Worm (Caenorhabditis elegans) whole organism, L3 larva: ENCODE results near the gene srz-95.
A peak's percentile ranks its signal among the peaks of the same experiment; 100 is the strongest.

Source experiments
- R02D3.7 ChIP-seq: fragments of 150-350 bp; optimal IDR thresholded peaks from 2 replicates; lab custom pipeline; 2014; ENCODE audit warnings: missing biosample characterization, missing genetic modification characterization
- ZK546.5 ChIP-seq: sonication (generic microtip); optimal IDR thresholded peaks from 2 replicates; lab custom pipeline; 2017; ENCODE audit warnings: missing biosample characterization, missing genetic modification characterization
- aly-2 ChIP-seq: fragments of 150-350 bp; optimal IDR thresholded peaks from 2 replicates; lab custom pipeline; 2014; ENCODE audit warnings: missing biosample characterization, missing genetic modification characterization
- ama-1 ChIP-seq: fragments of 150-350 bp; optimal IDR thresholded peaks from 2 replicates; lab custom pipeline; 2018
- ceh-16 ChIP-seq: sonication (generic microtip); optimal IDR thresholded peaks from 2 replicates; lab custom pipeline; 2017; ENCODE audit warnings: missing biosample characterization, missing genetic modification characterization
- ceh-9 ChIP-seq: sonication (generic microtip); optimal IDR thresholded peaks from 2 replicates; lab custom pipeline; 2018; ENCODE audit warnings: missing biosample characterization, missing genetic modification characterization
- egl-27 ChIP-seq: sonication (generic microtip); optimal IDR thresholded peaks from 4 replicates; lab custom pipeline; 2017; ENCODE audit warnings: missing biosample characterization, missing genetic modification reagents, missing genetic modification characterization
- egl-5 ChIP-seq: fragments of 150-350 bp; optimal IDR thresholded peaks from 2 replicates; lab custom pipeline; 2017; ENCODE audit warnings: missing biosample characterization, missing genetic modification reagents, missing genetic modification characterization, inconsistent platforms
- elt-1 ChIP-seq: fragments of 150-350 bp; optimal IDR thresholded peaks from 2 replicates; lab custom pipeline; 2014; ENCODE audit warnings: missing biosample characterization, missing genetic modification characterization
- elt-2 ChIP-seq: sonication (generic microtip); optimal IDR thresholded peaks from 2 replicates; lab custom pipeline; 2016; ENCODE audit warnings: missing genetic modification reagents, mild to moderate bottlenecking, missing genetic modification characterization, missing compliant biosample characterization
- elt-3 ChIP-seq, 3 experiments: fragments of 150-350 bp in 1 of 3; sonication (generic microtip) in 2 of 3; optimal IDR thresholded peaks; 2 replicates in 2 of 3; 4 replicates in 1 of 3; lab custom pipeline; 2014 to 2017; ENCODE audit warnings: missing biosample characterization in 3 of 3, missing genetic modification characterization in 3 of 3
- eor-1 ChIP-seq, 2 experiments: fragments of 150-350 bp; optimal IDR thresholded peaks; 2 replicates each; lab custom pipeline; 2014 to 2018; ENCODE audit warnings: missing biosample characterization in 2 of 2, missing genetic modification characterization in 2 of 2
- fkh-2 ChIP-seq: fragments of 150-350 bp; optimal IDR thresholded peaks from 2 replicates; lab custom pipeline; 2014; ENCODE audit warnings: missing biosample characterization, missing genetic modification reagents, missing genetic modification characterization
- hmg-11 ChIP-seq: sonication (generic microtip); optimal IDR thresholded peaks from 2 replicates; lab custom pipeline; 2016; ENCODE audit warnings: missing genetic modification characterization, missing compliant biosample characterization
- jun-1 ChIP-seq: fragments of 150-350 bp; optimal IDR thresholded peaks from 2 replicates; lab custom pipeline; 2014; ENCODE audit warnings: missing biosample characterization, missing genetic modification reagents, missing genetic modification characterization
- lin-15B ChIP-seq: fragments of 150-350 bp; optimal IDR thresholded peaks from 2 replicates; lab custom pipeline; 2014; ENCODE audit warnings: missing biosample characterization, missing genetic modification characterization
- lsy-12 ChIP-seq: sonication (generic microtip); optimal IDR thresholded peaks from 2 replicates; lab custom pipeline; 2016; ENCODE audit warnings: mild to moderate bottlenecking, missing genetic modification characterization, missing compliant biosample characterization
- mml-1 ChIP-seq: fragments of 150-350 bp; sonication (generic microtip); optimal IDR thresholded peaks from 3 replicates; lab custom pipeline; 2014; ENCODE audit warnings: missing biosample characterization, missing genetic modification characterization
- nfya-1 ChIP-seq: sonication (generic microtip); optimal IDR thresholded peaks from 2 replicates; lab custom pipeline; 2017; ENCODE audit warnings: missing genetic modification characterization, mild to moderate bottlenecking, missing compliant biosample characterization, antibody characterized with exemption, moderate library complexity; ENCODE audit not compliant: insufficient read depth
- nhr-11 ChIP-seq: fragments of 150-350 bp; optimal IDR thresholded peaks from 2 replicates; lab custom pipeline; 2014; ENCODE audit warnings: missing biosample characterization, missing genetic modification characterization
- nhr-12 ChIP-seq: fragments of 150-350 bp; optimal IDR thresholded peaks from 2 replicates; lab custom pipeline; 2014; ENCODE audit warnings: missing biosample characterization, missing genetic modification characterization
- nhr-23 ChIP-seq: fragments of 150-350 bp; optimal IDR thresholded peaks from 2 replicates; lab custom pipeline; 2014; ENCODE audit warnings: missing biosample characterization, missing genetic modification reagents, missing genetic modification characterization
- nhr-25 ChIP-seq: sonication (generic microtip); optimal IDR thresholded peaks from 2 replicates; lab custom pipeline; 2017; ENCODE audit warnings: missing biosample characterization, missing genetic modification characterization
- nhr-28 ChIP-seq: fragments of 150-350 bp; optimal IDR thresholded peaks from 2 replicates; lab custom pipeline; 2014; ENCODE audit warnings: missing biosample characterization, missing genetic modification characterization
- nhr-43 ChIP-seq: sonication (generic microtip); optimal IDR thresholded peaks from 2 replicates; lab custom pipeline; 2016; ENCODE audit warnings: mild to moderate bottlenecking, missing genetic modification characterization, missing compliant biosample characterization; ENCODE audit not compliant: poor library complexity, severe bottlenecking
- nhr-67 ChIP-seq: fragments of 150-350 bp; optimal IDR thresholded peaks from 2 replicates; lab custom pipeline; 2014; ENCODE audit warnings: missing biosample characterization, missing genetic modification characterization
- pha-4 ChIP-seq: fragments of 150-350 bp; optimal IDR thresholded peaks from 2 replicates; lab custom pipeline; 2014; ENCODE audit warnings: missing biosample characterization, missing genetic modification reagents, missing genetic modification characterization
- pqm-1 ChIP-seq: fragments of 150-350 bp; optimal IDR thresholded peaks from 2 replicates; lab custom pipeline; 2017; ENCODE audit warnings: missing biosample characterization, missing genetic modification characterization, inconsistent platforms
- sea-2 ChIP-seq: fragments of 150-350 bp; sonication (generic microtip); optimal IDR thresholded peaks from 4 replicates; lab custom pipeline; 2014; ENCODE audit warnings: missing biosample characterization, missing genetic modification reagents, missing genetic modification characterization
- skn-1 ChIP-seq: fragments of 150-350 bp; optimal IDR thresholded peaks from 2 replicates; lab custom pipeline; 2014; ENCODE audit warnings: missing biosample characterization, missing genetic modification characterization
- snpc-4 ChIP-seq: fragments of 150-350 bp; optimal IDR thresholded peaks from 2 replicates; lab custom pipeline; 2014; ENCODE audit warnings: missing biosample characterization, missing genetic modification characterization
- unc-39 ChIP-seq: sonication (generic microtip); optimal IDR thresholded peaks from 4 replicates; lab custom pipeline; 2017; ENCODE audit warnings: missing biosample characterization, missing genetic modification characterization
- unc-62 ChIP-seq: fragments of 150-350 bp; sonication (generic microtip); optimal IDR thresholded peaks from 4 replicates; lab custom pipeline; 2014; ENCODE audit warnings: missing biosample characterization, missing genetic modification reagents, missing genetic modification characterization
- zag-1 ChIP-seq: fragments of 150-350 bp; optimal IDR thresholded peaks from 2 replicates; lab custom pipeline; 2014; ENCODE audit warnings: missing biosample characterization, missing genetic modification characterization

Gene srz-95

ce11 chrV:17008302-17008701, 16.5 kb downstream of the srz-95 start, which contains the start of gene sri-69:
sri-69 (minus strand) TSS chrV:17008402.
- TF ChIP-seq pqm-1 (tag; lab: Kevin White, UChicago) (no peak), nfya-1 (tag; lab: Kevin White, UChicago) (no peak), ceh-9 (no peak), unc-62 (GFP tag; lab: Kevin White, UChicago) (no peak), lin-15B (tag; lab: Kevin White, UChicago) (no peak), nhr-23 (no peak), nhr-28 (tag; lab: Kevin White, UChicago) (no peak), zag-1 (tag; lab: Kevin White, UChicago) (no peak), nhr-67 (no peak), elt-2 (tag; lab: Kevin White, UChicago) (no peak), skn-1 (tag; lab: Kevin White, UChicago) (no peak), ceh-16 (no peak)

ce11 chrV:17009342-17010064, 17.7 kb downstream of the srz-95 start, which contains the start of the genes clc-12 and clec-240:
clc-12 (minus strand) TSS chrV:17009388.
clec-240 (plus strand) TSS chrV:17010014.
- TF ChIP-seq ama-1 (no peak), pqm-1 (tag; lab: Kevin White, UChicago) (peak; percentile 77), elt-2 (tag; lab: Kevin White, UChicago) (peak; percentile 64)

ce11 chrV:17013232-17013631, 21.4 kb downstream of the srz-95 start, which contains the start of gene clec-241:
clec-241 (minus strand) TSS chrV:17013332.
- TF ChIP-seq sea-2 (GFP tag; lab: Kevin White, UChicago) (no peak), hmg-11 (no peak), egl-5 (no peak), pha-4 (no peak), pqm-1 (tag; lab: Kevin White, UChicago) (no peak), zag-1 (tag; lab: Kevin White, UChicago) (no peak), elt-1 (no peak), nhr-23 (no peak), egl-27 (tag; lab: Kevin White, UChicago) (no peak), nhr-12 (tag; lab: Kevin White, UChicago) (no peak), nhr-25 (no peak), snpc-4 (no peak), eor-1 (tag; optimal IDR thresholded peaks at IDR 0.05; lab: Kevin White, UChicago) (no peak), R02D3.7 (tag; lab: Kevin White, UChicago) (no peak), elt-3 (tag; optimal IDR thresholded peaks at IDR 0.05; lab: Kevin White, UChicago) (no peak), aly-2 (no peak)

ce11 chrV:17014050-17014449, 22.2 kb downstream of the srz-95 start, which contains the start of gene clc-13:
clc-13 (plus strand) TSS chrV:17014408.
- no peak for TF ChIP-seq nhr-43 (tag; lab: Kevin White, UChicago)
- TF ChIP-seq ZK546.5, result no peak
- no peak for TF ChIP-seq zag-1 (tag; lab: Kevin White, UChicago)
- peak; percentile 4 for TF ChIP-seq jun-1 (tag; lab: Kevin White, UChicago)
- TF ChIP-seq fkh-2, result no peak
- peak; percentile 95 for TF ChIP-seq elt-2 (tag; lab: Kevin White, UChicago)
- TF ChIP-seq eor-1 (tag; optimal IDR thresholded peaks at IDR 0.05; lab: Kevin White, UChicago), result no peak
- peak; percentile 74 for TF ChIP-seq pqm-1 (tag; lab: Kevin White, UChicago)
- TF ChIP-seq, all 47 proteins: peak for 3

- TF ChIP-seq lsy-12 (tag; lab: Kevin White, UChicago) (no peak), lin-15B (tag; lab: Kevin White, UChicago) (no peak), hmg-11 (no peak), mml-1 (tag; lab: Kevin White, UChicago) (no peak), eor-1 (tag; optimal IDR thresholded peaks at IDR 0.05; lab: Kevin White, UChicago) (no peak), elt-3 (tag; optimal IDR thresholded peaks at IDR 0.05; lab: Kevin White, UChicago) (no peak), nhr-25 (no peak), skn-1 (tag; lab: Kevin White, UChicago) (no peak), unc-39 (tag; lab: Kevin White, UChicago) (no peak), sea-2 (GFP tag; lab: Kevin White, UChicago) (no peak), egl-5 (no peak), nhr-11 (tag; lab: Kevin White, UChicago) (no peak), ZK546.5 (no peak), R02D3.7 (tag; lab: Kevin White, UChicago) (no peak)
These were observed 25.0 kb downstream of the srz-95 start, which contains the start of gene srh-97 for ce11 chrV:17016787-17017186. srh-97 (plus strand) TSS chrV:17017087.
